Worm (Caenorhabditis elegans) whole organism, early embryonic: ENCODE results near the gene Y37D8A.6.

ENCODE experiments used
- B0310.2 ChIP-seq: sonication (generic microtip); optimal IDR thresholded peaks from 2 replicates; lab custom pipeline; 2016; ENCODE audit warnings: mild to moderate bottlenecking, missing genetic modification characterization, missing compliant biosample characterization
- F13C5.2 ChIP-seq: sonication (generic microtip); optimal IDR thresholded peaks from 2 replicates; lab custom pipeline; 2017; ENCODE audit warnings: mild to moderate bottlenecking, missing genetic modification characterization, inconsistent platforms, missing compliant biosample characterization
- aly-1 ChIP-seq: sonication (generic microtip); optimal IDR thresholded peaks from 2 replicates; lab custom pipeline; 2016; ENCODE audit warnings: missing genetic modification characterization, missing compliant biosample characterization
- ama-1 ChIP-seq: fragments of 150-350 bp; optimal IDR thresholded peaks from 2 replicates; lab custom pipeline; 2014
- ceh-13 ChIP-seq: fragments of 200-800 bp; sonication (Bioruptor generic); optimal IDR thresholded peaks from 2 replicates; lab custom pipeline; 2018; ENCODE audit warnings: mild to moderate bottlenecking, missing genetic modification characterization, missing compliant biosample characterization
- ceh-36 ChIP-seq: sonication (generic microtip); optimal IDR thresholded peaks from 2 replicates; lab custom pipeline; 2016; ENCODE audit warnings: missing genetic modification characterization, inconsistent platforms, missing compliant biosample characterization
- ets-7 ChIP-seq: sonication (generic microtip); optimal IDR thresholded peaks from 2 replicates; lab custom pipeline; 2016; ENCODE audit warnings: missing genotype, missing genetic modification characterization, missing compliant biosample characterization
- flt-1 ChIP-seq: fragments of 200-800 bp; sonication (Bioruptor generic); IDR thresholded peaks from 2 replicates; pipeline ENCODE4 v1.3.6; 2022; ENCODE audit warnings: missing genetic modification characterization, missing compliant biosample characterization
- hmbx-1 ChIP-seq: sonication (generic microtip); optimal IDR thresholded peaks from 2 replicates; lab custom pipeline; 2016; ENCODE audit warnings: mild to moderate bottlenecking, missing genetic modification characterization, missing compliant biosample characterization
- hmg-4 ChIP-seq: fragments of 200-800 bp; sonication (Bioruptor generic); optimal IDR thresholded peaks from 2 replicates; lab custom pipeline; 2018; ENCODE audit warnings: mild to moderate bottlenecking, missing genetic modification characterization, missing compliant biosample characterization
- hnd-1 ChIP-seq: sonication (generic microtip); optimal IDR thresholded peaks from 2 replicates; lab custom pipeline; 2016; ENCODE audit warnings: missing genetic modification characterization, missing compliant biosample characterization
- pes-1 ChIP-seq: fragments of 200-800 bp; sonication (Bioruptor generic); IDR thresholded peaks from 2 replicates; pipeline ENCODE4 v1.3.6; 2022; ENCODE audit warnings: missing genetic modification reagents, missing genetic modification characterization, missing compliant biosample characterization
- scrt-1 ChIP-seq: fragments of 200-800 bp; sonication (Bioruptor generic); IDR thresholded peaks from 2 replicates; pipeline ENCODE4 v1.3.6; 2022; ENCODE audit warnings: missing genetic modification characterization, missing compliant biosample characterization
- sea-1 ChIP-seq: fragments of 200-800 bp; sonication (Bioruptor generic); conservative IDR thresholded peaks from 2 replicates; pipeline ENCODE4 v1.3.6; 2022; ENCODE audit warnings: missing genetic modification characterization, missing compliant biosample characterization
- tbx-11 ChIP-seq: fragments of 200-800 bp; sonication (Bioruptor generic); IDR thresholded peaks from 2 replicates; pipeline ENCODE4 v1.3.6; 2022; ENCODE audit warnings: missing genetic modification characterization, missing compliant biosample characterization
- tbx-37 ChIP-seq: fragments of 200-800 bp; sonication (Bioruptor generic); conservative IDR thresholded peaks from 2 replicates; pipeline ENCODE4 v1.3.6; 2022; ENCODE audit warnings: missing genetic modification reagents, missing genetic modification characterization, missing compliant biosample characterization
- tra-4 ChIP-seq: sonication (generic microtip); optimal IDR thresholded peaks from 2 replicates; lab custom pipeline; 2017; ENCODE audit warnings: missing genetic modification characterization, missing compliant biosample characterization

The Y37D8A.6 gene

ce11 chrIII:12855394-12855793 is 14.7 kb downstream of the Y37D8A.6 start, which contains the start of gene Y37D8A.5:
Gene Y37D8A.5 (minus strand): TSS chrIII:12855494.
- TF ChIP-seq ama-1 (lab: Kevin White, UChicago) (no peak), tbx-37 (no peak), aly-1 (no peak), ets-7 (tag; lab: Kevin White, UChicago) (no peak), B0310.2 (tag; lab: Kevin White, UChicago) (no peak), hmg-4 (GFP tag; lab: Kevin White, UChicago) (no peak), flt-1 (GFP tag; lab: Robert Waterston, UW) (no peak), ceh-13 (no peak), pes-1 (GFP tag; lab: Robert Waterston, UW) (no peak), sea-1 (GFP tag; lab: Robert Waterston, UW) (no peak), scrt-1 (GFP tag; lab: Robert Waterston, UW) (no peak), hmbx-1 (tag; lab: Kevin White, UChicago) (no peak), tbx-11 (GFP tag; lab: Robert Waterston, UW) (no peak), ceh-36 (tag; lab: Kevin White, UChicago) (no peak), hnd-1 (tag; lab: Kevin White, UChicago) (no peak), tra-4 (tag; lab: Kevin White, UChicago) (no peak), F13C5.2 (tag; lab: Kevin White, UChicago) (no peak)

- TF ChIP-seq hmbx-1 (tag; lab: Kevin White, UChicago) (no peak), pes-1 (GFP tag; lab: Robert Waterston, UW) (no peak), ama-1 (lab: Kevin White, UChicago) (no peak), aly-1 (no peak), flt-1 (GFP tag; lab: Robert Waterston, UW) (no peak), hnd-1 (tag; lab: Kevin White, UChicago) (no peak), tbx-11 (GFP tag; lab: Robert Waterston, UW) (no peak), ets-7 (tag; lab: Kevin White, UChicago) (no peak), ceh-13 (no peak), ceh-36 (tag; lab: Kevin White, UChicago) (no peak), tbx-37 (no peak), B0310.2 (tag; lab: Kevin White, UChicago) (no peak), hmg-4 (GFP tag; lab: Kevin White, UChicago) (no peak), F13C5.2 (tag; lab: Kevin White, UChicago) (no peak)
Observed at ce11 chrIII:12851034-12851433, 19.1 kb downstream of the Y37D8A.6 start.

ce11 chrIII:12849691-12850090 is 20.4 kb downstream of the Y37D8A.6 start:
- no peak for TF ChIP-seq F13C5.2 (tag; lab: Kevin White, UChicago)
- no peak for TF ChIP-seq hmbx-1 (tag; lab: Kevin White, UChicago)
- no peak for TF ChIP-seq B0310.2 (tag; lab: Kevin White, UChicago)
- no peak for TF ChIP-seq flt-1 (GFP tag; lab: Robert Waterston, UW)

- no peak for TF ChIP-seq flt-1 (GFP tag; lab: Robert Waterston, UW)
- TF ChIP-seq tra-4 (tag; lab: Kevin White, UChicago): no peak
- TF ChIP-seq ets-7 (tag; lab: Kevin White, UChicago): no peak
- no peak for TF ChIP-seq hnd-1 (tag; lab: Kevin White, UChicago)
- TF ChIP-seq B0310.2 (tag; lab: Kevin White, UChicago): no peak
- no peak for TF ChIP-seq ceh-13
- TF ChIP-seq hmbx-1 (tag; lab: Kevin White, UChicago): no peak
- TF ChIP-seq pes-1 (GFP tag; lab: Robert Waterston, UW): no peak
- no peak for TF ChIP-seq sea-1 (GFP tag; lab: Robert Waterston, UW)
- no peak for TF ChIP-seq scrt-1 (GFP tag; lab: Robert Waterston, UW)
- TF ChIP-seq ceh-36 (tag; lab: Kevin White, UChicago): no peak
- TF ChIP-seq aly-1: no peak
- TF ChIP-seq tbx-37: no peak
- TF ChIP-seq tbx-11 (GFP tag; lab: Robert Waterston, UW): no peak
- TF ChIP-seq hmg-4 (GFP tag; lab: Kevin White, UChicago): no peak
- TF ChIP-seq F13C5.2 (tag; lab: Kevin White, UChicago): no peak
- TF ChIP-seq ama-1 (lab: Kevin White, UChicago): no peak
Observed at ce11 chrIII:12848981-12849589, 21.0 kb downstream of the Y37D8A.6 start.

- no peak for TF ChIP-seq ama-1 (lab: Kevin White, UChicago)
- no peak for TF ChIP-seq tbx-37
Observed at ce11 chrIII:12847623-12848022, 22.5 kb downstream of the Y37D8A.6 start.

ce11 chrIII:12842858-12843257 is 27.2 kb downstream of the Y37D8A.6 start:
- no peak for TF ChIP-seq B0310.2 (tag; lab: Kevin White, UChicago)
- no peak for TF ChIP-seq scrt-1 (GFP tag; lab: Robert Waterston, UW)
- TF ChIP-seq F13C5.2 (tag; lab: Kevin White, UChicago): no peak
- no peak for TF ChIP-seq flt-1 (GFP tag; lab: Robert Waterston, UW)
- no peak for TF ChIP-seq sea-1 (GFP tag; lab: Robert Waterston, UW)
- no peak for TF ChIP-seq hmg-4 (GFP tag; lab: Kevin White, UChicago)
- no peak for TF ChIP-seq tbx-11 (GFP tag; lab: Robert Waterston, UW)
- no peak for TF ChIP-seq ceh-36 (tag; lab: Kevin White, UChicago)
- no peak for TF ChIP-seq ceh-13
- TF ChIP-seq tbx-37: no peak
- TF ChIP-seq tra-4 (tag; lab: Kevin White, UChicago): no peak
- no peak for TF ChIP-seq hmbx-1 (tag; lab: Kevin White, UChicago)

- no peak for TF ChIP-seq aly-1
- no peak for TF ChIP-seq hmg-4 (GFP tag; lab: Kevin White, UChicago)
- TF ChIP-seq ceh-36 (tag; lab: Kevin White, UChicago): no peak
- TF ChIP-seq pes-1 (GFP tag; lab: Robert Waterston, UW): no peak
- no peak for TF ChIP-seq tra-4 (tag; lab: Kevin White, UChicago)
- no peak for TF ChIP-seq tbx-37
- TF ChIP-seq ets-7 (tag; lab: Kevin White, UChicago): no peak
- no peak for TF ChIP-seq ama-1 (lab: Kevin White, UChicago)
- TF ChIP-seq B0310.2 (tag; lab: Kevin White, UChicago): no peak
- TF ChIP-seq F13C5.2 (tag; lab: Kevin White, UChicago): no peak
Observed at ce11 chrIII:12841328-12841727, 28.8 kb downstream of the Y37D8A.6 start.
